Worm (Caenorhabditis elegans) whole organism, late embryonic: ENCODE results near the gene phat-6.

Experiments used
- pha-4 ChIP-seq: fragments of 150-350 bp; optimal IDR thresholded peaks from 2 replicates; lab custom pipeline; 2018; ENCODE audit warnings: missing biosample characterization, missing genetic modification reagents, missing genetic modification characterization
- ttx-3 ChIP-seq: sonication (generic microtip); optimal IDR thresholded peaks from 2 replicates; lab custom pipeline; 2016; ENCODE audit warnings: missing genetic modification reagents, missing genetic modification characterization, missing compliant biosample characterization

DNA sequence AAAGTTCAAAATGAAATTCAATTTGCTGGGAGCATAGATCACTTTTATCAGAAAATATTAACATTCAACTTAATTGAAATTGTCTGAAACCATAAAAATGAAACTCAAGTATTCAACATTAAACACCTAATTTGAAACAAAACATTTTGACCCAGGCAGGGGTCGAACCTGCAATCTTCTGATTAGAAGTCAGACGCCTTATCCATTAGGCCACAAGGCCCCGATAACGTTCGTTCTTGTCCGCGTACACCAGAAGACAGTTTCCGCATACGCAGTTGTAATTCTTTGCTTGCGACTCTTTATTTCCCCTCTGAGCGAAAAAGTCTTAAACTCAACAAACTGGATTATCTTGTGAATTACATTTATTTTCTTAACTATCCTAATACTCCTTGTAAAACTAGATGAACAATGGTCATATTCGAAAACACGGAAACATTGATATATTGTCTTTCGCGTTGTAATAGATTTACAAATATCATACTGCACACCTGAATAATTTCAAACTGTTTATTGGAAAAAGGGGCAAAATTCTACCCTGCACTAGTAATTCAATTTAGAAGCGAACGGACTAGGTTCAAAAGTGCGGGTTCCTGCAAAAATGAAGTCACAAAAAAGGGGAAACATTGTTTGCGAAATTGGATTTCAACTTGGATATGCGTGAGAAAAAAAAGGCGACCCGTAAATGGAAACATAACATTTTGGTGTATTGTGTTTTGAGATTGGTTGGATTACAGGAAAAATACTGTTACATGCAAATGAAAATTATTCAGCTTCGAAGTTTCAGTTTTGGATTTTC lies 47.6 kb downstream of the phat-6 start:
- TF ChIP-seq pha-4 (no peak), ttx-3 (tag; lab: Kevin White, UChicago) (no peak)
